Worm (Caenorhabditis elegans) whole organism, late embryonic: ENCODE data around the gene rnp-4.
A peak's percentile ranks its signal among the peaks of the same experiment; 100 is the strongest.

Experiments
- C08G9.2 ChIP-seq: sonication (generic microtip); optimal IDR thresholded peaks from 2 replicates; lab custom pipeline; 2016; ENCODE audit warnings: mild to moderate bottlenecking, missing genetic modification characterization, moderate library complexity, missing compliant biosample characterization
- C38D4.7 ChIP-seq: fragments of 200-800 bp; sonication (Bioruptor generic); optimal IDR thresholded peaks from 2 replicates; lab custom pipeline; 2018; ENCODE audit warnings: mild to moderate bottlenecking, missing genetic modification characterization, moderate library complexity, missing compliant biosample characterization
- F13H6.1 ChIP-seq: sonication (generic microtip); optimal IDR thresholded peaks from 2 replicates; lab custom pipeline; 2016; ENCODE audit warnings: missing genetic modification characterization, missing compliant biosample characterization
- K02D7.2 ChIP-seq: sonication (generic microtip); optimal IDR thresholded peaks from 2 replicates; lab custom pipeline; 2017; ENCODE audit warnings: mild to moderate bottlenecking, missing genetic modification characterization, missing compliant biosample characterization
- T23F11.4 ChIP-seq: fragments of 200-800 bp; sonication (Bioruptor generic); optimal IDR thresholded peaks from 2 replicates; lab custom pipeline; 2018; ENCODE audit warnings: mild to moderate bottlenecking, missing genetic modification characterization, missing compliant biosample characterization
- ahr-1 ChIP-seq: sonication (generic microtip); optimal IDR thresholded peaks from 2 replicates; lab custom pipeline; 2016; ENCODE audit warnings: missing genetic modification characterization, missing compliant biosample characterization
- ama-1 ChIP-seq: fragments of 150-350 bp; optimal IDR thresholded peaks from 2 replicates; lab custom pipeline; 2014
- ceh-18 ChIP-seq: sonication (generic microtip); optimal IDR thresholded peaks from 2 replicates; lab custom pipeline; 2016; ENCODE audit warnings: missing genetic modification characterization, missing compliant biosample characterization
- ceh-2 ChIP-seq: sonication (generic microtip); optimal IDR thresholded peaks from 2 replicates; lab custom pipeline; 2016; ENCODE audit warnings: missing genotype, missing genetic modification characterization, missing compliant biosample characterization
- ceh-24 ChIP-seq: sonication (generic microtip); optimal IDR thresholded peaks from 2 replicates; lab custom pipeline; 2016; ENCODE audit warnings: mild to moderate bottlenecking, missing genetic modification characterization, missing compliant biosample characterization
- ceh-31 ChIP-seq: sonication (generic microtip); optimal IDR thresholded peaks from 2 replicates; lab custom pipeline; 2016; ENCODE audit warnings: missing genetic modification characterization, missing compliant biosample characterization
- ceh-34 ChIP-seq: sonication (generic microtip); optimal IDR thresholded peaks from 2 replicates; lab custom pipeline; 2016; ENCODE audit warnings: mild to moderate bottlenecking, missing genetic modification characterization, missing compliant biosample characterization
- ceh-45 ChIP-seq: fragments of 200-800 bp; sonication (Bioruptor generic); IDR thresholded peaks from 2 replicates; pipeline ENCODE4 v1.3.6; 2022; ENCODE audit warnings: missing genetic modification reagents, missing genetic modification characterization, missing compliant biosample characterization
- ceh-6 ChIP-seq: fragments of 200-800 bp; sonication (Bioruptor generic); optimal IDR thresholded peaks from 2 replicates; lab custom pipeline; 2018; ENCODE audit warnings: mild to moderate bottlenecking, missing genetic modification characterization, missing compliant biosample characterization
- che-1 ChIP-seq: sonication (generic microtip); optimal IDR thresholded peaks from 2 replicates; lab custom pipeline; 2016; ENCODE audit warnings: mild to moderate bottlenecking, missing genetic modification characterization, missing compliant biosample characterization
- dmd-4 ChIP-seq: sonication (generic microtip); optimal IDR thresholded peaks from 2 replicates; lab custom pipeline; 2016; ENCODE audit warnings: borderline replicate concordance, missing genetic modification characterization, missing compliant biosample characterization
- dve-1 ChIP-seq: sonication (generic microtip); optimal IDR thresholded peaks from 2 replicates; lab custom pipeline; 2017; ENCODE audit warnings: antibody characterized with exemption, mild to moderate bottlenecking, missing genetic modification characterization, missing compliant biosample characterization
- elt-2 ChIP-seq: sonication (generic microtip); optimal IDR thresholded peaks from 2 replicates; lab custom pipeline; 2016; ENCODE audit warnings: missing genetic modification reagents, missing genetic modification characterization, missing compliant biosample characterization
- fax-1 ChIP-seq: sonication (generic microtip); optimal IDR thresholded peaks from 2 replicates; lab custom pipeline; 2016; ENCODE audit warnings: missing genotype, missing genetic modification characterization, missing compliant biosample characterization
- fkh-6 ChIP-seq: sonication (generic microtip); optimal IDR thresholded peaks from 2 replicates; lab custom pipeline; 2016; ENCODE audit warnings: missing genetic modification characterization, missing compliant biosample characterization
- gmeb-2 ChIP-seq: sonication (generic microtip); optimal IDR thresholded peaks from 2 replicates; lab custom pipeline; 2016; ENCODE audit warnings: missing genetic modification characterization, inconsistent platforms, missing compliant biosample characterization
- hlh-13 ChIP-seq: fragments of 200-800 bp; sonication (Bioruptor generic); optimal IDR thresholded peaks from 2 replicates; lab custom pipeline; 2018; ENCODE audit warnings: mild to moderate bottlenecking, missing genetic modification characterization, missing compliant biosample characterization
- hlh-15 ChIP-seq: sonication (generic microtip); optimal IDR thresholded peaks from 2 replicates; lab custom pipeline; 2016; ENCODE audit warnings: missing genetic modification characterization, missing compliant biosample characterization
- hlh-6 ChIP-seq: sonication (generic microtip); optimal IDR thresholded peaks from 2 replicates; lab custom pipeline; 2016; ENCODE audit warnings: missing genotype, missing genetic modification characterization, missing compliant biosample characterization
- hlh-8 ChIP-seq: sonication (generic microtip); optimal IDR thresholded peaks from 2 replicates; lab custom pipeline; 2016; ENCODE audit warnings: missing genotype, missing genetic modification characterization, missing compliant biosample characterization
- lim-6 ChIP-seq: sonication (generic microtip); optimal IDR thresholded peaks from 2 replicates; lab custom pipeline; 2016; ENCODE audit warnings: missing genetic modification characterization, missing compliant biosample characterization
- lin-11 ChIP-seq: fragments of 200-800 bp; sonication (Bioruptor generic); optimal IDR thresholded peaks from 2 replicates; lab custom pipeline; 2018; ENCODE audit warnings: mild to moderate bottlenecking, missing genetic modification characterization, missing compliant biosample characterization
- madf-2 ChIP-seq: sonication (generic microtip); optimal IDR thresholded peaks from 2 replicates; lab custom pipeline; 2017; ENCODE audit warnings: missing genetic modification characterization, missing compliant biosample characterization
- mec-3 ChIP-seq: sonication (generic microtip); optimal IDR thresholded peaks from 2 replicates; lab custom pipeline; 2016; ENCODE audit warnings: borderline replicate concordance, missing genetic modification characterization, missing compliant biosample characterization
- nfya-1 ChIP-seq: sonication (generic microtip); optimal IDR thresholded peaks from 2 replicates; lab custom pipeline; 2017; ENCODE audit warnings: missing genetic modification characterization, mild to moderate bottlenecking, missing compliant biosample characterization, antibody characterized with exemption, moderate library complexity
- nhr-232 ChIP-seq: sonication (generic microtip); optimal IDR thresholded peaks from 2 replicates; lab custom pipeline; 2016; ENCODE audit warnings: missing genetic modification characterization, missing compliant biosample characterization
- pat-9 ChIP-seq: fragments of 200-800 bp; sonication (Bioruptor generic); optimal IDR thresholded peaks from 2 replicates; lab custom pipeline; 2018; ENCODE audit warnings: mild to moderate bottlenecking, missing genetic modification characterization, moderate library complexity, missing compliant biosample characterization
- pha-2 ChIP-seq: sonication (generic microtip); optimal IDR thresholded peaks from 2 replicates; lab custom pipeline; 2017; ENCODE audit warnings: mild to moderate bottlenecking, missing genetic modification characterization, missing compliant biosample characterization
- pqm-1 ChIP-seq: sonication (generic microtip); optimal IDR thresholded peaks from 2 replicates; lab custom pipeline; 2016; ENCODE audit warnings: missing genetic modification characterization, missing compliant biosample characterization
- ref-2 ChIP-seq: sonication (generic microtip); optimal IDR thresholded peaks from 2 replicates; lab custom pipeline; 2016; ENCODE audit warnings: missing genetic modification characterization, missing compliant biosample characterization
- rnt-1 ChIP-seq: sonication (generic microtip); optimal IDR thresholded peaks from 2 replicates; lab custom pipeline; 2016; ENCODE audit warnings: missing genetic modification characterization, missing compliant biosample characterization
- sdc-2 ChIP-seq: sonication (generic microtip); optimal IDR thresholded peaks from 2 replicates; lab custom pipeline; 2016; ENCODE audit warnings: missing genotype, missing genetic modification characterization, missing compliant biosample characterization
- sox-2 ChIP-seq: fragments of 200-800 bp; sonication (Bioruptor generic); IDR thresholded peaks from 2 replicates; pipeline ENCODE4 v1.3.6; 2022; ENCODE audit warnings: missing genetic modification reagents, missing genetic modification characterization, missing compliant biosample characterization
- sox-4 ChIP-seq: sonication (generic microtip); optimal IDR thresholded peaks from 2 replicates; lab custom pipeline; 2017; ENCODE audit warnings: mild to moderate bottlenecking, missing genetic modification characterization, inconsistent platforms, missing compliant biosample characterization
- syd-9 ChIP-seq: sonication (generic microtip); optimal IDR thresholded peaks from 2 replicates; lab custom pipeline; 2016; ENCODE audit warnings: mild to moderate bottlenecking, missing genetic modification characterization, moderate library complexity, missing compliant biosample characterization
- tbx-2 ChIP-seq: sonication (generic microtip); optimal IDR thresholded peaks from 2 replicates; lab custom pipeline; 2016; ENCODE audit warnings: missing genetic modification characterization, missing compliant biosample characterization
- ttx-3 ChIP-seq: sonication (generic microtip); optimal IDR thresholded peaks from 2 replicates; lab custom pipeline; 2016; ENCODE audit warnings: missing genetic modification reagents, missing genetic modification characterization, missing compliant biosample characterization
- unc-3 ChIP-seq, 2 experiments: fragments of 200-800 bp in 1 of 2; sonication (Bioruptor generic) in 1 of 2; sonication (generic microtip) in 1 of 2; conservative IDR thresholded peaks in 1 of 2; optimal IDR thresholded peaks in 1 of 2; 2 replicates each; pipeline versions ENCODE4 v1.3.6 to Lab custom; 2016 to 2022; ENCODE audit warnings: missing compliant biosample characterization in 2 of 2, missing genetic modification characterization in 2 of 2, missing genetic modification reagents in 1 of 2
- unc-42 ChIP-seq: sonication (generic microtip); optimal IDR thresholded peaks from 2 replicates; lab custom pipeline; 2016; ENCODE audit warnings: missing genotype, missing genetic modification characterization, missing compliant biosample characterization
- unc-86 ChIP-seq: sonication (generic microtip); optimal IDR thresholded peaks from 2 replicates; lab custom pipeline; 2016; ENCODE audit warnings: missing genetic modification characterization, missing compliant biosample characterization
- zip-5 ChIP-seq: sonication (generic microtip); optimal IDR thresholded peaks from 2 replicates; lab custom pipeline; 2016; ENCODE audit warnings: missing genetic modification characterization, missing compliant biosample characterization
- ztf-16 ChIP-seq: sonication (generic microtip); optimal IDR thresholded peaks from 2 replicates; lab custom pipeline; 2017; ENCODE audit warnings: missing genetic modification characterization, missing compliant biosample characterization

The rnp-4 gene

ce11 chrIII:4367649-4368048, 38.4 kb upstream of the rnp-4 start, which contains the start of gene ckb-2:
TSS of gene ckb-2 (plus strand) at chrIII:4367949.
- TF ChIP-seq lin-11 (tag; lab: Kevin White, UChicago) (no peak), mec-3 (tag; lab: Kevin White, UChicago) (no peak), dmd-4 (tag; lab: Kevin White, UChicago) (no peak), lim-6 (no peak), ztf-16 (tag; lab: Kevin White, UChicago) (no peak), unc-42 (no peak), che-1 (tag; lab: Kevin White, UChicago) (no peak), pat-9 (no peak), nfya-1 (no peak), unc-3 (GFP tag; conservative IDR thresholded peaks at IDR 0.05; lab: Robert Waterston, UW) (no peak), unc-3 (tag; optimal IDR thresholded peaks at IDR 0.05; lab: Kevin White, UChicago) (no peak), fax-1 (tag; lab: Kevin White, UChicago) (no peak), sdc-2 (tag; lab: Kevin White, UChicago) (no peak), zip-5 (tag; lab: Kevin White, UChicago) (no peak), ref-2 (no peak), pqm-1 (tag; lab: Kevin White, UChicago) (no peak), ama-1 (no peak), C08G9.2 (tag; lab: Kevin White, UChicago) (no peak), gmeb-2 (tag; lab: Kevin White, UChicago) (no peak)

ce11 chrIII:4369381-4369809, 36.7 kb upstream of the rnp-4 start:
- TF ChIP-seq pha-2 (tag; lab: Kevin White, UChicago) (peak; percentile 69), pat-9 (peak; percentile 56), sdc-2 (tag; lab: Kevin White, UChicago) (peak; percentile 56), hlh-13 (peak; percentile 51), C08G9.2 (tag; lab: Kevin White, UChicago) (peak; percentile 10), unc-3 (GFP tag; conservative IDR thresholded peaks at IDR 0.05; lab: Robert Waterston, UW) (peak; percentile 30; the same call in 1 of the 2 replicates), unc-3 (tag; optimal IDR thresholded peaks at IDR 0.05; lab: Kevin White, UChicago) (peak; percentile 54), zip-5 (tag; lab: Kevin White, UChicago) (peak; percentile 19), sox-2 (GFP tag; lab: Robert Waterston, UW) (peak; percentile 49; the same call in 1 of the 2 replicates), ceh-34 (peak; percentile 59), fax-1 (tag; lab: Kevin White, UChicago) (peak; percentile 20), ztf-16 (tag; lab: Kevin White, UChicago) (peak; percentile 50), hlh-6 (tag; lab: Kevin White, UChicago) (peak; percentile 74), hlh-15 (tag; lab: Kevin White, UChicago) (peak; percentile 36), fkh-6 (tag; lab: Kevin White, UChicago) (peak; percentile 33), unc-86 (tag; lab: Kevin White, UChicago) (peak; percentile 33), nfya-1 (peak; percentile 26), che-1 (tag; lab: Kevin White, UChicago) (peak; percentile 68), sox-4 (peak; percentile 30), syd-9 (peak; percentile 72), elt-2 (tag; lab: Kevin White, UChicago) (peak; percentile 76), tbx-2 (peak; percentile 61), hlh-8 (tag; lab: Kevin White, UChicago) (peak; percentile 38), nhr-232 (tag; lab: Kevin White, UChicago) (peak; percentile 45), dmd-4 (tag; lab: Kevin White, UChicago) (peak; percentile 33), rnt-1 (tag; lab: Kevin White, UChicago) (peak; percentile 48), pqm-1 (tag; lab: Kevin White, UChicago) (peak; percentile 15), unc-42 (peak; percentile 3), ceh-24 (peak; percentile 16), C38D4.7 (GFP tag; lab: Kevin White, UChicago) (peak; percentile 49), ceh-2 (tag; lab: Kevin White, UChicago) (peak; percentile 29), ceh-18 (peak; percentile 69), F13H6.1 (peak; percentile 31), lim-6 (peak; percentile 22), gmeb-2 (tag; lab: Kevin White, UChicago) (peak; percentile 52), dve-1 (peak; percentile 18), madf-2 (tag; lab: Kevin White, UChicago) (peak; percentile 32), lin-11 (tag; lab: Kevin White, UChicago) (peak; percentile 48), ceh-6 (GFP tag; lab: Kevin White, UChicago) (peak; percentile 58), ceh-31 (peak; percentile 29), T23F11.4 (peak; percentile 33), ref-2 (peak; percentile 57), K02D7.2 (peak; percentile 44), ceh-45 (GFP tag; lab: Robert Waterston, UW) (peak; percentile 69; the same call in 1 of the 2 replicates), ttx-3 (tag; lab: Kevin White, UChicago) (peak; percentile 61), ahr-1 (tag; lab: Kevin White, UChicago) (peak; percentile 35)
